Worm (Caenorhabditis elegans): Measurements from ENCODE around the gene C01B9.4.

ce11 chrII:13813950-13814349 lies 30.2 kb upstream of the C01B9.4 start:
- no peak for TF ChIP-seq mab-5 (tag; optimal IDR thresholded peaks at IDR 0.05)
- no peak for TF ChIP-seq sem-4 (tag; optimal IDR thresholded peaks at IDR 0.05)
- no peak for TF ChIP-seq lin-39 (tag; optimal IDR thresholded peaks at IDR 0.05)
- TF ChIP-seq mdl-1 (tag; optimal IDR thresholded peaks at IDR 0.05), result no peak
- no peak for TF ChIP-seq skn-1 (tag; optimal IDR thresholded peaks at IDR 0.05)
- no peak for TF ChIP-seq ama-1 (optimal IDR thresholded peaks at IDR 0.05)
- TF ChIP-seq sma-3 (GFP tag; optimal IDR thresholded peaks at IDR 0.05), result no peak
- no peak for TF ChIP-seq nhr-25 (tag; optimal IDR thresholded peaks at IDR 0.05)
- TF ChIP-seq snpc-4 (tag; optimal IDR thresholded peaks at IDR 0.05), result no peak
- TF ChIP-seq aly-2 (tag; optimal IDR thresholded peaks at IDR 0.05), result no peak
- TF ChIP-seq ztf-11 (tag; optimal IDR thresholded peaks at IDR 0.05), result no peak
- no peak for TF ChIP-seq unc-62 (GFP tag; optimal IDR thresholded peaks at IDR 0.05)

All from whole organism, L2 larva.